Fruit fly (Drosophila melanogaster) whole organism, embryonic: Measurements from ENCODE around the gene cert.

Source experiments
- Asciz ChIP-seq: fragments of 200-800 bp; sonication (Bioruptor generic); optimal IDR thresholded peaks from 2 replicates; lab custom pipeline; 2017; ENCODE audit warnings: missing biosample characterization, mild to moderate bottlenecking, missing genetic modification characterization, missing genetic modification reagents
- B-H1 ChIP-seq: fragments of 200-800 bp; sonication (Bioruptor generic); IDR thresholded peaks from 3 replicates; pipeline ENCODE4 v1.3.6; 2022; ENCODE audit warnings: missing biosample characterization, missing genetic modification characterization
- CG10209 ChIP-seq: fragments of 200-800 bp; sonication (Bioruptor generic); optimal IDR thresholded peaks from 3 replicates; lab custom pipeline; 2017; ENCODE audit warnings: missing biosample characterization, mild to moderate bottlenecking, missing genetic modification characterization, missing genetic modification reagents
- CG10959 ChIP-seq: fragments of 200-800 bp; sonication (Bioruptor generic); IDR thresholded peaks from 2 replicates; pipeline ENCODE4 v1.3.6; 2022; ENCODE audit warnings: missing biosample characterization, missing genetic modification characterization
- CG14965 ChIP-seq: fragments of 200-800 bp; sonication (Bioruptor generic); optimal IDR thresholded peaks from 2 replicates; lab custom pipeline; 2016; ENCODE audit warnings: missing biosample characterization, missing genetic modification characterization, borderline replicate concordance
- CG15011 ChIP-seq: fragments of 200-800 bp; sonication (Bioruptor generic); optimal IDR thresholded peaks from 3 replicates; lab custom pipeline; 2018; ENCODE audit warnings: missing biosample characterization, mild to moderate bottlenecking, missing genetic modification characterization
- CG15269 ChIP-seq: fragments of 200-800 bp; sonication (Bioruptor generic); optimal IDR thresholded peaks from 2 replicates; lab custom pipeline; 2018; ENCODE audit warnings: missing biosample characterization, mild to moderate bottlenecking, missing genetic modification characterization, moderate library complexity
- CG15514 ChIP-seq: fragments of 200-800 bp; sonication (Bioruptor generic); optimal IDR thresholded peaks from 3 replicates; lab custom pipeline; 2017; ENCODE audit warnings: missing biosample characterization, missing genetic modification characterization, mild to moderate bottlenecking, moderate library complexity, missing genetic modification reagents
- CG17328 ChIP-seq: fragments of 200-800 bp; sonication (Bioruptor generic); IDR thresholded peaks from 2 replicates; pipeline ENCODE4 v1.3.6; 2022; ENCODE audit warnings: missing biosample characterization, missing genetic modification characterization
- CG3281 ChIP-seq: fragments of 200-800 bp; sonication (Bioruptor generic); optimal IDR thresholded peaks from 3 replicates; lab custom pipeline; 2017; ENCODE audit warnings: missing biosample characterization, mild to moderate bottlenecking, missing genetic modification characterization
- CG4854 ChIP-seq: fragments of 200-800 bp; sonication (Bioruptor generic); optimal IDR thresholded peaks from 2 replicates; lab custom pipeline; 2016; ENCODE audit warnings: missing biosample characterization, missing genetic modification characterization, inconsistent platforms
- CG7928 ChIP-seq: fragments of 200-800 bp; sonication (Bioruptor generic); optimal IDR thresholded peaks from 2 replicates; lab custom pipeline; 2017; ENCODE audit warnings: missing biosample characterization, mild to moderate bottlenecking, missing genetic modification characterization
- CG9817 ChIP-seq: fragments of 200-800 bp; sonication (Bioruptor generic); optimal IDR thresholded peaks from 2 replicates; lab custom pipeline; 2018; ENCODE audit warnings: missing biosample characterization, mild to moderate bottlenecking, missing genetic modification characterization, moderate library complexity
- CTCF ChIP-seq: fragments of 200-800 bp; sonication (Bioruptor generic); optimal IDR thresholded peaks from 2 replicates; lab custom pipeline; 2017; ENCODE audit warnings: missing biosample characterization, mild to moderate bottlenecking, missing genetic modification characterization, moderate library complexity
- D19B ChIP-seq: fragments of 200-800 bp; sonication (Bioruptor generic); optimal IDR thresholded peaks from 2 replicates; lab custom pipeline; 2017; ENCODE audit warnings: missing biosample characterization, mild to moderate bottlenecking, missing genetic modification characterization
- Dll ChIP-seq: fragments of 200-800 bp; sonication (Bioruptor generic); IDR thresholded peaks from 4 replicates; pipeline ENCODE4 v1.3.6; 2022; ENCODE audit warnings: missing biosample characterization, missing genetic modification characterization; ENCODE audit not compliant: partially characterized antibody
- Doc3 ChIP-seq: fragments of 200-800 bp; sonication (Bioruptor generic); IDR thresholded peaks from 3 replicates; pipeline ENCODE4 v1.3.6; 2022; ENCODE audit warnings: missing biosample characterization, missing genetic modification characterization; ENCODE audit not compliant: partially characterized antibody
- Ets65A ChIP-seq: fragments of 200-800 bp; sonication (Bioruptor generic); peaks from one replicate; lab custom pipeline; 2016; ENCODE audit warnings: missing biosample characterization, missing genetic modification characterization
- Fer3 ChIP-seq: fragments of 200-800 bp; sonication (Bioruptor generic); optimal IDR thresholded peaks from 2 replicates; lab custom pipeline; 2018; ENCODE audit warnings: missing biosample characterization, mild to moderate bottlenecking, missing genetic modification characterization, moderate library complexity
- HLH4C ChIP-seq: fragments of 200-800 bp; sonication (Bioruptor generic); IDR thresholded peaks from 3 replicates; pipeline ENCODE4 v1.3.6; 2022; ENCODE audit warnings: missing biosample characterization, missing genetic modification characterization; ENCODE audit not compliant: partially characterized antibody
- Hand ChIP-seq: fragments of 200-800 bp; sonication (Bioruptor generic); optimal IDR thresholded peaks from 2 replicates; lab custom pipeline; 2017; ENCODE audit warnings: mild to moderate bottlenecking, missing biosample characterization, missing genetic modification reagents, missing genetic modification characterization
- HmgD ChIP-seq: fragments of 200-800 bp; sonication (Bioruptor generic); optimal IDR thresholded peaks from 3 replicates; lab custom pipeline; 2016; ENCODE audit warnings: missing biosample characterization, missing genetic modification characterization
- Lpt ChIP-seq: fragments of >200 bp; optimal IDR thresholded peaks from 2 replicates; lab custom pipeline; 2018; ENCODE audit warnings: missing biosample characterization, missing genetic modification characterization
- Ravus ChIP-seq: fragments of 200-800 bp; sonication (Bioruptor generic); IDR thresholded peaks from 2 replicates; pipeline ENCODE4 v1.3.6; 2022; ENCODE audit warnings: missing biosample characterization, missing genetic modification characterization
- Rx ChIP-seq: fragments of 200-800 bp; sonication (Bioruptor generic); IDR thresholded peaks from 2 replicates; pipeline ENCODE4 v1.3.6; 2022; ENCODE audit warnings: missing biosample characterization, missing genetic modification characterization
- Sin3A ChIP-seq: fragments of >200 bp; optimal IDR thresholded peaks from 2 replicates; lab custom pipeline; 2018
- Sry-δ ChIP-seq: fragments of 200-800 bp; sonication (Bioruptor generic); optimal IDR thresholded peaks from 2 replicates; lab custom pipeline; 2016; ENCODE audit warnings: missing biosample characterization, missing genetic modification characterization
- Xrp1 ChIP-seq: fragments of 200-800 bp; sonication (Bioruptor generic); IDR thresholded peaks from 2 replicates; pipeline ENCODE4 v1.3.6; 2022; ENCODE audit warnings: missing biosample characterization, missing genetic modification characterization
- ac ChIP-seq: fragments of 200-800 bp; sonication (Bioruptor generic); optimal IDR thresholded peaks from 3 replicates; lab custom pipeline; 2017; ENCODE audit warnings: missing biosample characterization, mild to moderate bottlenecking, missing genetic modification characterization
- amos ChIP-seq: fragments of 200-800 bp; sonication (Bioruptor generic); IDR thresholded peaks from 2 replicates; pipeline ENCODE4 v1.3.6; 2022; ENCODE audit warnings: missing biosample characterization, missing genetic modification characterization; ENCODE audit not compliant: partially characterized antibody
- bbx ChIP-seq: fragments of 200-800 bp; sonication (Bioruptor generic); IDR thresholded peaks from 2 replicates; pipeline ENCODE4 v1.3.6; 2022; ENCODE audit warnings: missing biosample characterization, missing genetic modification characterization; ENCODE audit not compliant: partially characterized antibody
- br ChIP-seq: fragments of >200 bp; optimal IDR thresholded peaks from 2 replicates; lab custom pipeline; 2017
- bsh ChIP-seq, 2 experiments: fragments of 200-800 bp; sonication (Bioruptor generic); optimal IDR thresholded peaks; 2 replicates each; lab custom pipeline; 2017 to 2018; ENCODE audit warnings: mild to moderate bottlenecking in 2 of 2, missing biosample characterization in 2 of 2, missing genetic modification characterization in 2 of 2, moderate library complexity in 1 of 2
- disco-r ChIP-seq: fragments of 200-800 bp; sonication (Bioruptor generic); optimal IDR thresholded peaks from 2 replicates; lab custom pipeline; 2016; ENCODE audit warnings: missing biosample characterization, missing genetic modification characterization
- fru ChIP-seq: fragments of >200 bp; optimal IDR thresholded peaks from 2 replicates; lab custom pipeline; 2017
- gfzf ChIP-seq: fragments of 200-800 bp; sonication (Bioruptor generic); optimal IDR thresholded peaks from 2 replicates; lab custom pipeline; 2016; ENCODE audit warnings: missing biosample characterization, mild to moderate bottlenecking, missing genetic modification characterization, moderate library complexity
- hth ChIP-seq: fragments of >200 bp; optimal IDR thresholded peaks from 2 replicates; lab custom pipeline; 2017; ENCODE audit warnings: inconsistent platforms
- luna ChIP-seq: fragments of 200-800 bp; sonication (Bioruptor generic); optimal IDR thresholded peaks from 2 replicates; lab custom pipeline; 2016; ENCODE audit warnings: missing biosample characterization, missing genetic modification characterization
- nom ChIP-seq: fragments of 200-800 bp; sonication (Bioruptor generic); optimal IDR thresholded peaks from 2 replicates; lab custom pipeline; 2017; ENCODE audit warnings: missing biosample characterization, missing genetic modification characterization, mild to moderate bottlenecking, moderate library complexity, missing genetic modification reagents
- onecut ChIP-seq: fragments of 200-800 bp; sonication (Bioruptor generic); IDR thresholded peaks from 2 replicates; pipeline ENCODE4 v1.3.6; 2022; ENCODE audit warnings: missing biosample characterization, missing genetic modification characterization
- pan ChIP-seq, 4 experiments: fragments of >200 bp in 3 of 4; fragments of 200-800 bp in 1 of 4; sonication (Bioruptor generic) in 1 of 4; optimal IDR thresholded peaks in 3 of 4; IDR thresholded peaks in 1 of 4; 2 replicates each; pipeline versions ENCODE4 v1.3.6 to Lab custom; 2017 to 2022; ENCODE audit warnings: missing biosample characterization in 2 of 4, missing genetic modification characterization in 2 of 4, mixed read lengths in 1 of 4
- rib ChIP-seq: fragments of 200-800 bp; sonication (Bioruptor generic); IDR thresholded peaks from 2 replicates; pipeline ENCODE4 v1.3.6; 2022; ENCODE audit warnings: missing biosample characterization, missing genetic modification characterization
- schlank ChIP-seq: fragments of 200-800 bp; sonication (Bioruptor generic); optimal IDR thresholded peaks from 2 replicates; lab custom pipeline; 2018; ENCODE audit warnings: missing biosample characterization, mild to moderate bottlenecking, missing genetic modification characterization
- sens-2 ChIP-seq: fragments of 200-800 bp; sonication (Bioruptor generic); IDR thresholded peaks from 2 replicates; pipeline ENCODE4 v1.3.6; 2022; ENCODE audit warnings: missing biosample characterization, missing genetic modification characterization
- seq ChIP-seq: fragments of 200-800 bp; sonication (Bioruptor generic); IDR thresholded peaks from 2 replicates; pipeline ENCODE4 v1.3.6; 2022; ENCODE audit warnings: missing biosample characterization, missing genetic modification characterization
- shn ChIP-seq: fragments of 200-800 bp; sonication (Bioruptor generic); optimal IDR thresholded peaks from 3 replicates; lab custom pipeline; 2016; ENCODE audit warnings: missing biosample characterization, missing genetic modification characterization
- tna ChIP-seq: fragments of 200-800 bp; sonication (Bioruptor generic); IDR thresholded peaks from 2 replicates; pipeline ENCODE4 v1.3.6; 2022; ENCODE audit warnings: missing biosample characterization, missing genetic modification characterization; ENCODE audit not compliant: partially characterized antibody
- toy ChIP-seq: fragments of 200-800 bp; sonication (Bioruptor generic); IDR thresholded peaks from 2 replicates; pipeline ENCODE4 v1.3.6; 2022; ENCODE audit warnings: missing biosample characterization, missing genetic modification characterization
- z ChIP-seq: fragments of 200-800 bp; sonication (Bioruptor generic); IDR thresholded peaks from 3 replicates; pipeline ENCODE4 v1.3.6; 2022; ENCODE audit warnings: missing biosample characterization, missing genetic modification characterization
- zen ChIP-seq: fragments of 200-800 bp; sonication (Bioruptor generic); optimal IDR thresholded peaks from 3 replicates; lab custom pipeline; 2018; ENCODE audit warnings: missing biosample characterization, mild to moderate bottlenecking, missing genetic modification characterization, moderate library complexity
- zen2 ChIP-seq: fragments of 200-800 bp; sonication (Bioruptor generic); IDR thresholded peaks from 3 replicates; pipeline ENCODE4 v1.3.6; 2022; ENCODE audit warnings: missing biosample characterization, missing genetic modification characterization; ENCODE audit not compliant: partially characterized antibody

Gene cert

dm6 chr3L:8308891-8309352, 19.3 kb upstream of the cert start, which contains the start of gene BI-1 (continued):
- TF ChIP-seq CG14965 (GFP tag; lab: Kevin White, UChicago): no peak
- no peak for TF ChIP-seq Doc3 (GFP tag; lab: Robert Waterston, UW)
- TF ChIP-seq seq (GFP tag; lab: Robert Waterston, UW): no peak
- no peak for TF ChIP-seq shn (GFP tag; lab: Kevin White, UChicago)
- peak; percentile 42 for TF ChIP-seq Sin3A (lab: Kevin White, UChicago)
- TF ChIP-seq CG15011 (GFP tag; lab: Kevin White, UChicago): no peak
- TF ChIP-seq amos: 0 out of 2 replicates have a peak, but pooled peaks have one; percentile 10
- peak; percentile 73 for TF ChIP-seq CG15514 (GFP tag; lab: Kevin White, UChicago)
- no peak for TF ChIP-seq br
- 0 out of 2 replicates have a peak, but pooled peaks have one; percentile 3 for TF ChIP-seq Rx (GFP tag; lab: Robert Waterston, UW)
- TF ChIP-seq CG10209: peak; percentile 54
- no peak for TF ChIP-seq hth (lab: Kevin White, UChicago)
- peak; percentile 15 for TF ChIP-seq gfzf (GFP tag; lab: Kevin White, UChicago)
- TF ChIP-seq Xrp1 (GFP tag; lab: Robert Waterston, UW): peak; percentile 47
- TF ChIP-seq CG9817 (tag; lab: Kevin White, UChicago): peak; percentile 66
- TF ChIP-seq CG15269 (tag; lab: Kevin White, UChicago): no peak
- no peak for TF ChIP-seq Hand
- TF ChIP-seq bbx (GFP tag; lab: Robert Waterston, UW): no peak
- TF ChIP-seq onecut (GFP tag; lab: Robert Waterston, UW): no peak; the same call in 1 of the 2 replicates
- no peak for TF ChIP-seq B-H1
- peak; percentile 56 for TF ChIP-seq zen (tag; lab: Kevin White, UChicago)
- TF ChIP-seq Dll: no peak
- no peak for TF ChIP-seq Lpt (GFP tag; lab: Kevin White, UChicago)
- peak; percentile 23 for TF ChIP-seq disco-r (GFP tag; lab: Kevin White, UChicago)
- peak; percentile 94 for TF ChIP-seq Ets65A
- TF ChIP-seq CG17328 (GFP tag; lab: Robert Waterston, UW): peak; percentile 29; the same call in 1 of the 2 replicates
- TF ChIP-seq toy (GFP tag; lab: Robert Waterston, UW): no peak
- TF ChIP-seq rib (GFP tag; lab: Robert Waterston, UW): no peak
- no peak for TF ChIP-seq z
- no peak for TF ChIP-seq sens-2 (GFP tag; lab: Robert Waterston, UW)
- no peak; the same call in 2 of the 3 replicates for TF ChIP-seq zen2 (GFP tag; lab: Robert Waterston, UW)
- no peak for TF ChIP-seq fru (lab: Kevin White, UChicago)
- peak; percentile 69 for TF ChIP-seq Fer3 (tag; lab: Kevin White, UChicago)
- TF ChIP-seq pan (optimal IDR thresholded peaks at IDR 0.05; lab: Kevin White, UChicago): no peak
- no peak for TF ChIP-seq pan (GFP tag; optimal IDR thresholded peaks at IDR 0.05 in 1 of 2, IDR thresholded peaks at IDR 0.05 in 1 of 2)
- no peak for TF ChIP-seq CG10959
- TF ChIP-seq HLH4C (GFP tag; lab: Robert Waterston, UW): no peak
- peak; percentile 22 for TF ChIP-seq CTCF (GFP tag; lab: Kevin White, UChicago)
- no peak for TF ChIP-seq tna (GFP tag; lab: Robert Waterston, UW)
- TF ChIP-seq Sry-δ (GFP tag; lab: Kevin White, UChicago): peak; percentile 13
- peak; percentile 58 for TF ChIP-seq D19B (GFP tag; lab: Kevin White, UChicago)
- peak; percentile 46 for TF ChIP-seq nom
- TF ChIP-seq CG7928 (GFP tag; lab: Kevin White, UChicago): peak; percentile 19
- TF ChIP-seq CG4854 (GFP tag; lab: Kevin White, UChicago): peak; percentile 13
- TF ChIP-seq HmgD (GFP tag; lab: Kevin White, UChicago): no peak
- no peak for TF ChIP-seq Asciz
- no peak for TF ChIP-seq luna (GFP tag; lab: Kevin White, UChicago)
- no peak for TF ChIP-seq ac (GFP tag; lab: Kevin White, UChicago)
- TF ChIP-seq schlank (tag; lab: Kevin White, UChicago): no peak
- no peak for TF ChIP-seq Ravus (GFP tag; lab: Robert Waterston, UW)
- peak in 1 of 2 experiments; percentile 50 for TF ChIP-seq bsh (GFP tag; optimal IDR thresholded peaks at IDR 0.05; lab: Kevin White, UChicago)
- TF ChIP-seq CG3281 (GFP tag; lab: Kevin White, UChicago): peak; percentile 82
